Fruit fly (Drosophila melanogaster) whole organism, embryonic: ENCODE data around the gene CG42854.

Experiments
- Asciz ChIP-seq: fragments of 200-800 bp; sonication (Bioruptor generic); optimal IDR thresholded peaks from 2 replicates; lab custom pipeline; 2017; ENCODE audit warnings: missing biosample characterization, mild to moderate bottlenecking, missing genetic modification characterization, missing genetic modification reagents
- CG6272 ChIP-seq: fragments of 200-800 bp; sonication (Bioruptor generic); IDR thresholded peaks from 2 replicates; pipeline ENCODE4 v1.3.6; 2022; ENCODE audit warnings: missing biosample characterization, missing genetic modification characterization
- ara ChIP-seq: fragments of 200-800 bp; sonication (Bioruptor generic); IDR thresholded peaks from 2 replicates; pipeline ENCODE4 v1.3.6; 2022; ENCODE audit warnings: missing biosample characterization, missing genetic modification characterization
- her ChIP-seq: fragments of 200-800 bp; sonication (Bioruptor generic); optimal IDR thresholded peaks from 2 replicates; lab custom pipeline; 2016; ENCODE audit warnings: missing biosample characterization, missing genetic modification characterization

dm6 chrX:17202498-17203162, 44.2 kb downstream of the CG42854 start, which contains the start of the genes TTLL1A and CG5070:
- no peak for TF ChIP-seq ara
- no peak for TF ChIP-seq CG6272 (GFP tag; lab: Robert Waterston, UW)
- TF ChIP-seq her (GFP tag; lab: Kevin White, UChicago) = no peak
- TF ChIP-seq Asciz (GFP tag; lab: Kevin White, UChicago) = no peak
